Fruit fly (Drosophila melanogaster) whole organism, prepupa: ENCODE measurements around the gene Shab.

Experiments
- Blimp-1 ChIP-seq: fragments of 200-800 bp; sonication (Bioruptor generic); optimal IDR thresholded peaks from 3 replicates; lab custom pipeline; 2017; ENCODE audit warnings: missing biosample characterization, missing genetic modification characterization, mild to moderate bottlenecking, moderate library complexity, missing genetic modification reagents
- CG16779 ChIP-seq: fragments of 200-800 bp; sonication (Bioruptor generic); optimal IDR thresholded peaks from 3 replicates; lab custom pipeline; 2017; ENCODE audit warnings: missing biosample characterization, mild to moderate bottlenecking, missing genetic modification characterization
- CG3032 ChIP-seq: fragments of 200-800 bp; optimal IDR thresholded peaks from 2 replicates; lab custom pipeline; 2019; ENCODE audit warnings: missing biosample characterization, mild to moderate bottlenecking, missing genetic modification characterization, moderate library complexity
- CG32006 ChIP-seq: fragments of 200-800 bp; sonication (Bioruptor generic); optimal IDR thresholded peaks from 3 replicates; lab custom pipeline; 2017; ENCODE audit warnings: missing biosample characterization, mild to moderate bottlenecking, missing genetic modification characterization
- CG6792 ChIP-seq: fragments of 200-800 bp; sonication (Bioruptor generic); optimal IDR thresholded peaks from 3 replicates; lab custom pipeline; 2016; ENCODE audit warnings: missing biosample characterization, missing genetic modification characterization
- CG8119 ChIP-seq: fragments of 200-800 bp; sonication (Bioruptor generic); IDR thresholded peaks from 3 replicates; pipeline ENCODE4 v1.3.6; 2022; ENCODE audit warnings: missing biosample characterization, missing genetic modification characterization
- Ets96B ChIP-seq: fragments of 200-800 bp; optimal IDR thresholded peaks from 2 replicates; lab custom pipeline; 2019; ENCODE audit warnings: missing biosample characterization, mild to moderate bottlenecking, missing genetic modification characterization, moderate library complexity
- OdsH ChIP-seq: fragments of 200-800 bp; sonication (Bioruptor generic); optimal IDR thresholded peaks from 3 replicates; lab custom pipeline; 2016; ENCODE audit warnings: missing biosample characterization, missing genetic modification characterization
- Sox15 ChIP-seq: fragments of 200-800 bp; sonication (Bioruptor generic); optimal IDR thresholded peaks from 3 replicates; lab custom pipeline; 2016; ENCODE audit warnings: missing biosample characterization, missing genetic modification characterization
- dsx ChIP-seq: fragments of 200-800 bp; optimal IDR thresholded peaks from 3 replicates; lab custom pipeline; 2019; ENCODE audit warnings: missing biosample characterization, mild to moderate bottlenecking, missing genetic modification characterization, moderate library complexity; ENCODE audit not compliant: poor library complexity, severe bottlenecking
- esn ChIP-seq: fragments of 200-800 bp; sonication (Bioruptor generic); optimal IDR thresholded peaks from 2 replicates; lab custom pipeline; 2016; ENCODE audit warnings: missing biosample characterization, mild to moderate bottlenecking, missing genetic modification characterization, moderate library complexity
- ss ChIP-seq, 2 experiments: fragments of 200-800 bp; sonication (Bioruptor generic); optimal IDR thresholded peaks; 2 replicates in 1 of 2; 3 replicates in 1 of 2; lab custom pipeline; 2017 to 2018; ENCODE audit warnings: mild to moderate bottlenecking in 2 of 2, missing biosample characterization in 2 of 2, missing genetic modification characterization in 2 of 2, moderate library complexity in 1 of 2
- svp ChIP-seq: fragments of 200-800 bp; sonication (Bioruptor generic); peaks from one replicate; lab custom pipeline; 2016; ENCODE audit warnings: missing biosample characterization, missing genetic modification characterization

DNA sequence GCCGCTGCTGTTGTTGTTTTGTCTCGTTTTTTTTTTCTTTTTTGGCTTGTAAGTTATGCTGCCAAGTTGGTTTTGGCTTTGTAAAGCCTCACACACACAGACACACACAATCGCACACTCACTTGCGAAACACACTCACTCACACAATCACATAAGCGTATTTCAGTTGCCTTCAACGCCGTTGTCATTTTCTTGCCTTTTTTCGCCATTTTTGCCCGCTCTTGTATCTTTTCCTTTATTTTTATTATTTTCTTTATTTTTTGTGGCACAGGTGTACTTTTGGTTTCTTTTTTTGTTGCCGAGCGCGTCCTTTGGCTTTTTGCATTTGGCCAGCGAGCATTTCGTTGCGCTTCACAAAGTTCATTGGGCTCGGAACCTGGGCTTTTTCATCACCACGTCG, 21.8 kb upstream of the Shab start:
- TF ChIP-seq CG6792 (GFP tag; lab: Kevin White, UChicago) (peak; percentile 43), CG3032 (tag; lab: Kevin White, UChicago) (peak; percentile 60), svp (peak; percentile 64), CG8119 (GFP tag; lab: Robert Waterston, UW) (no peak), ss (GFP tag; optimal IDR thresholded peaks at IDR 0.05; lab: Kevin White, UChicago) (peak; percentile 87 to 90), CG32006 (GFP tag; lab: Kevin White, UChicago) (no peak), esn (GFP tag; lab: Kevin White, UChicago) (peak; percentile 23), dsx (GFP tag; lab: Kevin White, UChicago) (peak; percentile 73), Sox15 (GFP tag; lab: Kevin White, UChicago) (no peak), Blimp-1 (GFP tag; lab: Kevin White, UChicago) (peak; percentile 39), Ets96B (tag; lab: Kevin White, UChicago) (peak; percentile 49), CG16779 (tag; lab: Kevin White, UChicago) (peak; percentile 56), OdsH (GFP tag; lab: Kevin White, UChicago) (no peak)
